Worm (Caenorhabditis elegans) whole organism, L2 larva: ENCODE results near the gene ubh-1.

ENCODE experiments used
- F13H6.1 ChIP-seq: sonication (generic microtip); optimal IDR thresholded peaks from 2 replicates; lab custom pipeline; 2016; ENCODE audit warnings: missing genetic modification characterization, missing compliant biosample characterization
- ceh-16 ChIP-seq: fragments of 150-350 bp; optimal IDR thresholded peaks from 2 replicates; lab custom pipeline; 2014; ENCODE audit warnings: missing biosample characterization, missing genetic modification characterization
- ceh-82 ChIP-seq: fragments of 150-350 bp; optimal IDR thresholded peaks from 2 replicates; lab custom pipeline; 2014; ENCODE audit warnings: missing biosample characterization, missing genetic modification characterization
- dmd-4 ChIP-seq: sonication (generic microtip); optimal IDR thresholded peaks from 2 replicates; lab custom pipeline; 2017; ENCODE audit warnings: missing biosample characterization, missing genetic modification characterization
- egl-27 ChIP-seq: sonication (generic microtip); optimal IDR thresholded peaks from 3 replicates; lab custom pipeline; 2017; ENCODE audit warnings: missing biosample characterization, missing genetic modification reagents, missing genetic modification characterization
- lin-11 ChIP-seq: fragments of 150-350 bp; sonication (generic microtip); optimal IDR thresholded peaks from 2 replicates; lab custom pipeline; 2014; ENCODE audit warnings: missing biosample characterization, missing genetic modification characterization, inconsistent platforms, mixed read lengths
- lsy-2 ChIP-seq, 2 experiments: fragments of 150-350 bp in 1 of 2; sonication (generic microtip) in 1 of 2; optimal IDR thresholded peaks; 2 replicates each; lab custom pipeline; 2014 to 2017; ENCODE audit warnings: missing biosample characterization in 2 of 2, missing genetic modification characterization in 2 of 2
- mbf-1 ChIP-seq: sonication (generic microtip); optimal IDR thresholded peaks from 2 replicates; lab custom pipeline; 2017; ENCODE audit warnings: missing biosample characterization, missing genetic modification characterization
- nhr-237 ChIP-seq: fragments of 150-350 bp; optimal IDR thresholded peaks from 2 replicates; lab custom pipeline; 2014; ENCODE audit warnings: missing biosample characterization, missing genetic modification characterization
- nhr-6 ChIP-seq: fragments of 150-350 bp; optimal IDR thresholded peaks from 2 replicates; lab custom pipeline; 2014; ENCODE audit warnings: missing biosample characterization, missing genetic modification characterization
- skn-1 ChIP-seq: sonication (generic microtip); optimal IDR thresholded peaks from 2 replicates; lab custom pipeline; 2017; ENCODE audit warnings: missing biosample characterization, missing genetic modification characterization

DNA sequence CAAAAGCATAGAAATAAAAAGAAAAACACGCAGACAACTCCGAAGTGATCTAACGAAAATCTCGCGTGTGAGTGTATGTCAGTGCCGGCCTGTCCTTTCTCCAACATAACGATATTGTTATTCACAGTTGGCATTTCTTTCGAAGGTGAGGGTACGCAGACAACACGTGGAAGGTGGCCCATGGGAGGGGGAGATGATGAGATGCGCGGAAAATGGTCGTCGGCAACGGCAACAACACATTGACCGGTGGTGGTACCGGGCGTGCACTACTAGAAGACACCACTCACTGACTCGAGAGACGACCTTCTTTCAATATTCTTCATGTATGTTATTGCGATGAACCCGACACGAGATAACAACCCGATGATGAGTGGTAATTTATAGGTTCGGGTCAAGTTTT, 33.8 kb upstream of the ubh-1 start:
- TF ChIP-seq ceh-16 (tag; lab: Kevin White, UChicago): no peak
- no peak for TF ChIP-seq nhr-237 (tag; lab: Kevin White, UChicago)
- TF ChIP-seq F13H6.1 (tag; lab: Kevin White, UChicago): no peak
- no peak for TF ChIP-seq egl-27
- TF ChIP-seq ceh-82 (tag; lab: Kevin White, UChicago): no peak
- no peak for TF ChIP-seq skn-1 (tag; lab: Kevin White, UChicago)
- no peak for TF ChIP-seq dmd-4 (tag; lab: Kevin White, UChicago)
- no peak for TF ChIP-seq lin-11 (tag; lab: Kevin White, UChicago)
- no peak for TF ChIP-seq mbf-1 (tag; lab: Kevin White, UChicago)
- TF ChIP-seq nhr-6 (tag; lab: Kevin White, UChicago): no peak
- no peak for TF ChIP-seq lsy-2 (tag; optimal IDR thresholded peaks at IDR 0.05; lab: Kevin White, UChicago)
